Fruit fly (Drosophila melanogaster) whole organism, embryonic: ENCODE results near the gene wda.

Experiments
- ATbp ChIP-seq: fragments of 200-800 bp; sonication (Bioruptor generic); optimal IDR thresholded peaks from 2 replicates; lab custom pipeline; 2017; ENCODE audit warnings: missing biosample characterization, mild to moderate bottlenecking, missing genetic modification characterization, missing genetic modification reagents
- Atf3 ChIP-seq: fragments of 200-800 bp; sonication (Bioruptor generic); optimal IDR thresholded peaks from 3 replicates; lab custom pipeline; 2016; ENCODE audit warnings: missing biosample characterization, missing genetic modification characterization
- B-H2 ChIP-seq: fragments of 200-800 bp; sonication (Bioruptor generic); optimal IDR thresholded peaks from 2 replicates; lab custom pipeline; 2018; ENCODE audit warnings: missing biosample characterization, mild to moderate bottlenecking, missing genetic modification characterization
- Bteb2 ChIP-seq: fragments of 200-800 bp; sonication (Bioruptor generic); optimal IDR thresholded peaks from 2 replicates; lab custom pipeline; 2016; ENCODE audit warnings: missing biosample characterization, missing genetic modification characterization
- CG10267 ChIP-seq: fragments of 200-800 bp; sonication (Bioruptor generic); optimal IDR thresholded peaks from 2 replicates; lab custom pipeline; 2018; ENCODE audit warnings: missing biosample characterization, mild to moderate bottlenecking, missing genetic modification characterization, moderate library complexity
- CG10543 ChIP-seq: fragments of 200-800 bp; sonication (Bioruptor generic); optimal IDR thresholded peaks from 3 replicates; lab custom pipeline; 2017; ENCODE audit warnings: missing biosample characterization, mild to moderate bottlenecking, missing genetic modification characterization, moderate library complexity
- CG11085 ChIP-seq: fragments of 200-800 bp; sonication (Bioruptor generic); IDR thresholded peaks from 2 replicates; pipeline ENCODE4 v1.3.6; 2022; ENCODE audit warnings: missing biosample characterization, missing genetic modification characterization
- CG12219 ChIP-seq: fragments of 200-800 bp; sonication (Bioruptor generic); optimal IDR thresholded peaks from 3 replicates; lab custom pipeline; 2018; ENCODE audit warnings: missing biosample characterization, mild to moderate bottlenecking, missing genetic modification characterization
- CG14441 ChIP-seq: fragments of 200-800 bp; sonication (Bioruptor generic); IDR thresholded peaks from 2 replicates; pipeline ENCODE4 v1.3.6; 2022; ENCODE audit warnings: missing biosample characterization, missing genetic modification characterization
- CG15601 ChIP-seq: fragments of 200-800 bp; sonication (Bioruptor generic); optimal IDR thresholded peaks from 3 replicates; lab custom pipeline; 2019; ENCODE audit warnings: missing biosample characterization, mild to moderate bottlenecking, missing genetic modification characterization, moderate library complexity
- CG15696 ChIP-seq: fragments of 200-800 bp; sonication (Bioruptor generic); optimal IDR thresholded peaks from 2 replicates; lab custom pipeline; 2019; ENCODE audit warnings: missing biosample characterization, mild to moderate bottlenecking, missing genetic modification characterization, moderate library complexity
- CG1647 ChIP-seq: fragments of 200-800 bp; sonication (Bioruptor generic); optimal IDR thresholded peaks from 3 replicates; lab custom pipeline; 2016; ENCODE audit warnings: missing biosample characterization, missing genetic modification characterization
- CG2120 ChIP-seq: fragments of 200-800 bp; sonication (Bioruptor generic); optimal IDR thresholded peaks from 3 replicates; lab custom pipeline; 2016; ENCODE audit warnings: missing biosample characterization, missing genetic modification characterization
- CG2129 ChIP-seq: fragments of 200-800 bp; sonication (Bioruptor generic); IDR thresholded peaks from 2 replicates; pipeline ENCODE4 v1.3.6; 2022; ENCODE audit warnings: missing biosample characterization, missing genetic modification characterization; ENCODE audit not compliant: partially characterized antibody
- CG31224 ChIP-seq: fragments of 200-800 bp; sonication (Bioruptor generic); IDR thresholded peaks from 2 replicates; pipeline ENCODE4 v1.3.6; 2022; ENCODE audit warnings: missing biosample characterization, missing genetic modification characterization
- CG34224 ChIP-seq: fragments of 200-800 bp; sonication (Bioruptor generic); IDR thresholded peaks from 3 replicates; pipeline ENCODE4 v1.3.6; 2022; ENCODE audit warnings: missing biosample characterization, missing genetic modification characterization; ENCODE audit not compliant: partially characterized antibody
- CG3838 ChIP-seq: fragments of 200-800 bp; sonication (Bioruptor generic); optimal IDR thresholded peaks from 3 replicates; lab custom pipeline; 2016; ENCODE audit warnings: missing biosample characterization, missing genetic modification characterization
- CG4404 ChIP-seq: fragments of 200-800 bp; sonication (Bioruptor generic); IDR thresholded peaks from 2 replicates; pipeline ENCODE4 v1.3.6; 2022; ENCODE audit warnings: missing biosample characterization, missing genetic modification characterization
- CG6272 ChIP-seq: fragments of 200-800 bp; sonication (Bioruptor generic); IDR thresholded peaks from 2 replicates; pipeline ENCODE4 v1.3.6; 2022; ENCODE audit warnings: missing biosample characterization, missing genetic modification characterization
- CG7372 ChIP-seq: fragments of 200-800 bp; sonication (Bioruptor generic); IDR thresholded peaks from 2 replicates; pipeline ENCODE4 v1.3.6; 2022; ENCODE audit warnings: missing biosample characterization, missing genetic modification characterization
- CG9609 ChIP-seq: fragments of 200-800 bp; sonication (Bioruptor generic); optimal IDR thresholded peaks from 3 replicates; lab custom pipeline; 2016; ENCODE audit warnings: missing biosample characterization, missing genetic modification characterization
- Dll ChIP-seq: fragments of 200-800 bp; sonication (Bioruptor generic); IDR thresholded peaks from 4 replicates; pipeline ENCODE4 v1.3.6; 2022; ENCODE audit warnings: missing biosample characterization, missing genetic modification characterization; ENCODE audit not compliant: partially characterized antibody
- Dp ChIP-seq: fragments of 200-800 bp; sonication (Bioruptor generic); optimal IDR thresholded peaks from 2 replicates; lab custom pipeline; 2018; ENCODE audit warnings: missing biosample characterization, mild to moderate bottlenecking, missing genetic modification characterization, moderate library complexity
- GATAe ChIP-seq: fragments of 200-800 bp; sonication (Bioruptor generic); conservative IDR thresholded peaks from 2 replicates; pipeline ENCODE4 v1.3.6; 2022; ENCODE audit warnings: missing biosample characterization, missing genetic modification characterization
- Lpt ChIP-seq: fragments of >200 bp; optimal IDR thresholded peaks from 2 replicates; lab custom pipeline; 2018; ENCODE audit warnings: missing biosample characterization, missing genetic modification characterization
- NC2α ChIP-seq: fragments of 200-800 bp; sonication (Bioruptor generic); optimal IDR thresholded peaks from 2 replicates; lab custom pipeline; 2016; ENCODE audit warnings: missing biosample characterization, missing genetic modification characterization
- Taf1 ChIP-seq: fragments of 200-800 bp; sonication (Bioruptor generic); IDR thresholded peaks from 2 replicates; pipeline ENCODE4 v1.3.6; 2022; ENCODE audit warnings: missing biosample characterization, missing genetic modification characterization
- Vsx1 ChIP-seq: fragments of 200-800 bp; sonication (Bioruptor generic); optimal IDR thresholded peaks from 2 replicates; lab custom pipeline; 2017; ENCODE audit warnings: missing biosample characterization, mild to moderate bottlenecking, missing genetic modification characterization, missing genetic modification reagents
- ash1 ChIP-seq: fragments of 200-800 bp; sonication (Bioruptor generic); optimal IDR thresholded peaks from 2 replicates; lab custom pipeline; 2018; ENCODE audit warnings: missing biosample characterization, mild to moderate bottlenecking, missing genetic modification characterization
- ato ChIP-seq: fragments of 200-800 bp; sonication (Bioruptor generic); IDR thresholded peaks from 2 replicates; pipeline ENCODE4 v1.3.6; 2022; ENCODE audit warnings: missing biosample characterization, missing genetic modification characterization; ENCODE audit not compliant: partially characterized antibody
- caup ChIP-seq: fragments of 200-800 bp; sonication (Bioruptor generic); optimal IDR thresholded peaks from 3 replicates; lab custom pipeline; 2017; ENCODE audit warnings: missing biosample characterization, mild to moderate bottlenecking, missing genetic modification characterization, moderate library complexity; ENCODE audit not compliant: severe bottlenecking
- chif ChIP-seq, 2 experiments: fragments of 200-800 bp; sonication (Bioruptor generic); optimal IDR thresholded peaks; 3 replicates each; lab custom pipeline; 2016; ENCODE audit warnings: missing biosample characterization in 2 of 2, missing genetic modification characterization in 2 of 2
- corto ChIP-seq: fragments of 200-800 bp; sonication (Bioruptor generic); optimal IDR thresholded peaks from 2 replicates; lab custom pipeline; 2016; ENCODE audit warnings: missing biosample characterization, mild to moderate bottlenecking, missing genetic modification characterization, moderate library complexity
- crp ChIP-seq, 2 experiments: fragments of 200-800 bp; sonication (Bioruptor generic); optimal IDR thresholded peaks; 2 replicates in 1 of 2; 3 replicates in 1 of 2; lab custom pipeline; 2017; ENCODE audit warnings: missing biosample characterization in 2 of 2, missing genetic modification characterization in 2 of 2, mild to moderate bottlenecking in 1 of 2, moderate library complexity in 1 of 2
- cwo ChIP-seq: fragments of 200-800 bp; sonication (Bioruptor generic); optimal IDR thresholded peaks from 3 replicates; lab custom pipeline; 2017; ENCODE audit warnings: missing biosample characterization, missing genetic modification characterization, mild to moderate bottlenecking, moderate library complexity, missing genetic modification reagents
- da ChIP-seq: fragments of 200-800 bp; sonication (Bioruptor generic); optimal IDR thresholded peaks from 2 replicates; lab custom pipeline; 2016; ENCODE audit warnings: missing biosample characterization, missing genetic modification characterization
- ewg ChIP-seq: fragments of 200-800 bp; sonication (Bioruptor generic); optimal IDR thresholded peaks from 3 replicates; lab custom pipeline; 2017; ENCODE audit warnings: mild to moderate bottlenecking, missing biosample characterization, missing genetic modification reagents, missing genetic modification characterization
- eyg ChIP-seq: fragments of 200-800 bp; sonication (Bioruptor generic); optimal IDR thresholded peaks from 3 replicates; lab custom pipeline; 2016; ENCODE audit warnings: missing biosample characterization, missing genetic modification characterization
- ftz-f1 ChIP-seq: fragments of 200-800 bp; sonication (Bioruptor generic); optimal IDR thresholded peaks from 2 replicates; lab custom pipeline; 2016; ENCODE audit warnings: missing biosample characterization, missing genetic modification characterization
- gfzf ChIP-seq: fragments of 200-800 bp; sonication (Bioruptor generic); optimal IDR thresholded peaks from 2 replicates; lab custom pipeline; 2016; ENCODE audit warnings: missing biosample characterization, mild to moderate bottlenecking, missing genetic modification characterization, moderate library complexity
- grau ChIP-seq: fragments of 200-800 bp; optimal IDR thresholded peaks from 3 replicates; lab custom pipeline; 2019; ENCODE audit warnings: missing biosample characterization, mild to moderate bottlenecking, missing genetic modification characterization, moderate library complexity
- klu ChIP-seq: fragments of 200-800 bp; sonication (Bioruptor generic); IDR thresholded peaks from 2 replicates; pipeline ENCODE4 v1.3.6; 2022; ENCODE audit warnings: missing biosample characterization, missing genetic modification characterization
- lab ChIP-seq: fragments of 200-800 bp; sonication (Bioruptor generic); optimal IDR thresholded peaks from 3 replicates; lab custom pipeline; 2017; ENCODE audit warnings: missing biosample characterization, missing genetic modification characterization, mild to moderate bottlenecking, moderate library complexity, missing genetic modification reagents
- nerfin-2 ChIP-seq: fragments of 200-800 bp; sonication (Bioruptor generic); IDR thresholded peaks from 2 replicates; pipeline ENCODE4 v1.3.6; 2022; ENCODE audit warnings: missing biosample characterization, missing genetic modification characterization; ENCODE audit not compliant: partially characterized antibody
- sd ChIP-seq: fragments of 200-800 bp; sonication (Bioruptor generic); optimal IDR thresholded peaks from 3 replicates; lab custom pipeline; 2018; ENCODE audit warnings: missing biosample characterization, mild to moderate bottlenecking, missing genetic modification characterization, moderate library complexity
- tup ChIP-seq: fragments of 200-800 bp; sonication (Bioruptor generic); optimal IDR thresholded peaks from 2 replicates; lab custom pipeline; 2016; ENCODE audit warnings: missing biosample characterization, mild to moderate bottlenecking, missing genetic modification characterization, moderate library complexity
- unpg ChIP-seq: fragments of 200-800 bp; sonication (Bioruptor generic); optimal IDR thresholded peaks from 3 replicates; lab custom pipeline; 2018; ENCODE audit warnings: missing biosample characterization, mild to moderate bottlenecking, missing genetic modification characterization, moderate library complexity
- wdn ChIP-seq: fragments of 200-800 bp; sonication (Bioruptor generic); IDR thresholded peaks from 2 replicates; pipeline ENCODE4 v1.3.6; 2022; ENCODE audit warnings: missing biosample characterization, missing genetic modification characterization
- zf30C ChIP-seq: fragments of 200-800 bp; sonication (Bioruptor generic); optimal IDR thresholded peaks from 3 replicates; lab custom pipeline; 2018; ENCODE audit warnings: missing biosample characterization, mild to moderate bottlenecking, missing genetic modification characterization

wda gene

dm6 chr3R:23257986-23258427 is at the start of gene wda, which contains the start of gene Pex11c (continued):
- peak; percentile 35; the same call in 1 of the 2 replicates for TF ChIP-seq CG2129 (GFP tag; lab: Robert Waterston, UW)
- TF ChIP-seq zf30C = no peak
- TF ChIP-seq ash1 (GFP tag; lab: Kevin White, UChicago) = no peak
- TF ChIP-seq sd (tag; lab: Kevin White, UChicago) = no peak
- peak; percentile 85 for TF ChIP-seq lab (GFP tag; lab: Kevin White, UChicago)
- TF ChIP-seq da = no peak
- TF ChIP-seq CG11085 = peak; percentile 66
- peak; percentile 88 to 95 for TF ChIP-seq crp (GFP tag; optimal IDR thresholded peaks at IDR 0.05; lab: Kevin White, UChicago)
- TF ChIP-seq CG4404 (GFP tag; lab: Robert Waterston, UW) = peak; percentile 84
- TF ChIP-seq Dll (GFP tag; lab: Robert Waterston, UW) = peak; percentile 79
- peak; percentile 34 for TF ChIP-seq Dp (GFP tag; lab: Kevin White, UChicago)
- TF ChIP-seq CG14441 (GFP tag; lab: Robert Waterston, UW) = peak; percentile 82
- TF ChIP-seq CG7372 = peak; percentile 89
- peak; percentile 82 for TF ChIP-seq caup
- no peak for TF ChIP-seq CG12219 (GFP tag; lab: Kevin White, UChicago)
- no peak for TF ChIP-seq CG1647 (GFP tag; lab: Kevin White, UChicago)
- peak; percentile 64 for TF ChIP-seq B-H2 (GFP tag; lab: Kevin White, UChicago)
- TF ChIP-seq ftz-f1 = no peak
- TF ChIP-seq ato (GFP tag; lab: Robert Waterston, UW) = peak; percentile 44; the same call in 1 of the 2 replicates
- peak; percentile 89 for TF ChIP-seq CG15601
- peak; percentile 80; the same call in 1 of the 2 replicates for TF ChIP-seq klu (GFP tag; lab: Robert Waterston, UW)
- peak; percentile 94 for TF ChIP-seq unpg (GFP tag; lab: Kevin White, UChicago)
- TF ChIP-seq CG2120 (GFP tag; lab: Kevin White, UChicago) = peak; percentile 78
- peak; percentile 72 for TF ChIP-seq tup (GFP tag; lab: Kevin White, UChicago)
- TF ChIP-seq CG34224 = peak; percentile 60
- peak; percentile 18 for TF ChIP-seq corto (GFP tag; lab: Kevin White, UChicago)
- TF ChIP-seq Taf1 (GFP tag; lab: Robert Waterston, UW) = peak; percentile 46
- TF ChIP-seq chif (GFP tag; optimal IDR thresholded peaks at IDR 0.05; lab: Kevin White, UChicago) = peak in 1 of 2 experiments; percentile 47
- peak; percentile 75 for TF ChIP-seq wdn
- peak; percentile 6 for TF ChIP-seq Bteb2
- TF ChIP-seq CG10267 (tag; lab: Kevin White, UChicago) = peak; percentile 89
- TF ChIP-seq GATAe (GFP tag; lab: Robert Waterston, UW) = peak; percentile 54; the same call in 1 of the 2 replicates
- peak; percentile 81 for TF ChIP-seq CG15696
- TF ChIP-seq nerfin-2 (GFP tag; lab: Robert Waterston, UW) = peak; percentile 33; the same call in 1 of the 2 replicates
- peak; percentile 72 for TF ChIP-seq ewg (GFP tag; lab: Kevin White, UChicago)
- no peak for TF ChIP-seq eyg (GFP tag; lab: Kevin White, UChicago)
- TF ChIP-seq Atf3 = peak; percentile 0
- peak; percentile 92 for TF ChIP-seq grau (tag; lab: Kevin White, UChicago)
- TF ChIP-seq Lpt = no peak
- TF ChIP-seq Vsx1 (GFP tag; lab: Kevin White, UChicago) = no peak
- TF ChIP-seq CG3838 (GFP tag; lab: Kevin White, UChicago) = peak; percentile 26
- TF ChIP-seq CG31224 (GFP tag; lab: Robert Waterston, UW) = no peak; the same call in none of the 2 replicates
- no peak; the same call in 1 of the 2 replicates for TF ChIP-seq CG6272 (GFP tag; lab: Robert Waterston, UW)
- TF ChIP-seq NC2α (GFP tag; lab: Kevin White, UChicago) = no peak
- TF ChIP-seq cwo (GFP tag; lab: Kevin White, UChicago) = peak; percentile 73
- peak; percentile 8 for TF ChIP-seq CG9609 (GFP tag; lab: Kevin White, UChicago)
- no peak for TF ChIP-seq gfzf
- peak; percentile 51 for TF ChIP-seq CG10543 (GFP tag; lab: Kevin White, UChicago)
- peak; percentile 80 for TF ChIP-seq ATbp (GFP tag; lab: Kevin White, UChicago)
